Worm (Caenorhabditis elegans) whole organism, L2 larva: ENCODE results near the gene dis-3.
A peak's percentile ranks its signal among the peaks of the same experiment; 100 is the strongest.

Experiments used
- C34F6.9 ChIP-seq: fragments of 150-350 bp; optimal IDR thresholded peaks from 2 replicates; lab custom pipeline; 2014; ENCODE audit warnings: missing biosample characterization, missing genetic modification characterization
- F13H6.1 ChIP-seq: sonication (generic microtip); optimal IDR thresholded peaks from 2 replicates; lab custom pipeline; 2016; ENCODE audit warnings: missing genetic modification characterization, missing compliant biosample characterization
- R02D3.7 ChIP-seq: fragments of 150-350 bp; optimal IDR thresholded peaks from 2 replicates; lab custom pipeline; 2014; ENCODE audit warnings: missing biosample characterization, missing genetic modification characterization
- Y55F3AM.14 ChIP-seq: fragments of 200-800 bp; sonication (Bioruptor generic); optimal IDR thresholded peaks from 2 replicates; lab custom pipeline; 2018; ENCODE audit warnings: mild to moderate bottlenecking, missing genetic modification characterization, missing compliant biosample characterization
- aly-2 ChIP-seq: fragments of 150-350 bp; optimal IDR thresholded peaks from 2 replicates; lab custom pipeline; 2014; ENCODE audit warnings: missing biosample characterization, missing genetic modification characterization
- ama-1 ChIP-seq: fragments of 150-350 bp; optimal IDR thresholded peaks from 2 replicates; lab custom pipeline; 2018; ENCODE audit warnings: inconsistent platforms
- blmp-1 ChIP-seq: sonication (generic microtip); optimal IDR thresholded peaks from 2 replicates; lab custom pipeline; 2017; ENCODE audit warnings: missing genetic modification characterization, mild to moderate bottlenecking, missing compliant biosample characterization, antibody characterized with exemption, moderate library complexity; ENCODE audit not compliant: insufficient read depth
- ceh-16 ChIP-seq: fragments of 150-350 bp; optimal IDR thresholded peaks from 2 replicates; lab custom pipeline; 2014; ENCODE audit warnings: missing biosample characterization, missing genetic modification characterization
- crh-2 ChIP-seq: sonication (generic microtip); optimal IDR thresholded peaks from 2 replicates; lab custom pipeline; 2017; ENCODE audit warnings: missing biosample characterization, missing genetic modification characterization
- dmd-4 ChIP-seq: sonication (generic microtip); optimal IDR thresholded peaks from 2 replicates; lab custom pipeline; 2017; ENCODE audit warnings: missing biosample characterization, missing genetic modification characterization
- egl-27 ChIP-seq: sonication (generic microtip); optimal IDR thresholded peaks from 3 replicates; lab custom pipeline; 2017; ENCODE audit warnings: missing biosample characterization, missing genetic modification reagents, missing genetic modification characterization
- elt-1 ChIP-seq: fragments of 150-350 bp; optimal IDR thresholded peaks from 2 replicates; lab custom pipeline; 2014; ENCODE audit warnings: missing biosample characterization, missing genetic modification characterization
- elt-3 ChIP-seq: sonication (generic microtip); optimal IDR thresholded peaks from 2 replicates; lab custom pipeline; 2017; ENCODE audit warnings: missing biosample characterization, missing genetic modification characterization
- fos-1 ChIP-seq: fragments of 150-350 bp; optimal IDR thresholded peaks from 2 replicates; lab custom pipeline; 2014; ENCODE audit warnings: missing biosample characterization, missing genetic modification characterization
- gmeb-1 ChIP-seq: fragments of 150-350 bp; optimal IDR thresholded peaks from 2 replicates; lab custom pipeline; 2014; ENCODE audit warnings: missing biosample characterization, missing genetic modification characterization
- lin-11 ChIP-seq: fragments of 150-350 bp; sonication (generic microtip); optimal IDR thresholded peaks from 2 replicates; lab custom pipeline; 2014; ENCODE audit warnings: missing biosample characterization, missing genetic modification characterization, inconsistent platforms, mixed read lengths
- lin-13 ChIP-seq: fragments of 150-350 bp; optimal IDR thresholded peaks from 2 replicates; lab custom pipeline; 2014; ENCODE audit warnings: missing biosample characterization, missing genetic modification reagents, missing genetic modification characterization
- lin-39 ChIP-seq: fragments of 150-350 bp; optimal IDR thresholded peaks from 2 replicates; lab custom pipeline; 2014; ENCODE audit warnings: missing biosample characterization, missing genetic modification reagents, missing genetic modification characterization
- lsy-2 ChIP-seq, 2 experiments: fragments of 150-350 bp in 1 of 2; sonication (generic microtip) in 1 of 2; optimal IDR thresholded peaks; 2 replicates each; lab custom pipeline; 2014 to 2017; ENCODE audit warnings: missing biosample characterization in 2 of 2, missing genetic modification characterization in 2 of 2
- mbf-1 ChIP-seq: sonication (generic microtip); optimal IDR thresholded peaks from 2 replicates; lab custom pipeline; 2017; ENCODE audit warnings: missing biosample characterization, missing genetic modification characterization
- nhr-129 ChIP-seq: fragments of 150-350 bp; optimal IDR thresholded peaks from 2 replicates; lab custom pipeline; 2014; ENCODE audit warnings: missing biosample characterization, missing genetic modification characterization
- nhr-21 ChIP-seq: fragments of 150-350 bp; optimal IDR thresholded peaks from 2 replicates; lab custom pipeline; 2014; ENCODE audit warnings: missing biosample characterization, missing genetic modification characterization
- nhr-23 ChIP-seq: fragments of 150-350 bp; optimal IDR thresholded peaks from 2 replicates; lab custom pipeline; 2014; ENCODE audit warnings: missing biosample characterization, missing genetic modification reagents, missing genetic modification characterization
- nhr-25 ChIP-seq: fragments of 150-350 bp; sonication (generic microtip); optimal IDR thresholded peaks from 3 replicates; lab custom pipeline; 2014; ENCODE audit warnings: missing biosample characterization, missing genetic modification characterization
- nhr-6 ChIP-seq: fragments of 150-350 bp; optimal IDR thresholded peaks from 2 replicates; lab custom pipeline; 2014; ENCODE audit warnings: missing biosample characterization, missing genetic modification characterization
- nhr-77 ChIP-seq: fragments of 150-350 bp; optimal IDR thresholded peaks from 2 replicates; lab custom pipeline; 2014; ENCODE audit warnings: missing biosample characterization, missing genetic modification characterization
- peb-1 ChIP-seq: fragments of 150-350 bp; optimal IDR thresholded peaks from 2 replicates; lab custom pipeline; 2014; ENCODE audit warnings: missing biosample characterization, missing genetic modification characterization
- sem-4 ChIP-seq: fragments of 150-350 bp; optimal IDR thresholded peaks from 2 replicates; lab custom pipeline; 2014; ENCODE audit warnings: missing biosample characterization, missing genetic modification reagents, missing genetic modification characterization
- skn-1 ChIP-seq: sonication (generic microtip); optimal IDR thresholded peaks from 2 replicates; lab custom pipeline; 2017; ENCODE audit warnings: missing biosample characterization, missing genetic modification characterization
- sma-3 ChIP-seq: sonication (generic microtip); optimal IDR thresholded peaks from 2 replicates; lab custom pipeline; 2016; ENCODE audit warnings: missing genetic modification reagents, missing genetic modification characterization, missing compliant biosample characterization
- sma-9 ChIP-seq, 2 experiments: fragments of 150-350 bp in 1 of 2; sonication (generic microtip) in 1 of 2; optimal IDR thresholded peaks; 2 replicates each; lab custom pipeline; 2014 to 2016; ENCODE audit warnings: missing genetic modification characterization in 2 of 2, mild to moderate bottlenecking in 1 of 2, missing biosample characterization in 1 of 2, missing compliant biosample characterization in 1 of 2, missing genetic modification reagents in 1 of 2, moderate library complexity in 1 of 2
- snpc-4 ChIP-seq: fragments of 150-350 bp; optimal IDR thresholded peaks from 2 replicates; lab custom pipeline; 2014; ENCODE audit warnings: missing biosample characterization, missing genetic modification characterization
- unc-39 ChIP-seq: fragments of 150-350 bp; optimal IDR thresholded peaks from 2 replicates; lab custom pipeline; 2014; ENCODE audit warnings: missing biosample characterization, missing genetic modification characterization
- unc-55 ChIP-seq: fragments of 150-350 bp; sonication (generic microtip); optimal IDR thresholded peaks from 3 replicates; lab custom pipeline; 2014; ENCODE audit warnings: missing biosample characterization, missing genetic modification reagents, missing genetic modification characterization
- unc-62 ChIP-seq: fragments of 150-350 bp; optimal IDR thresholded peaks from 2 replicates; lab custom pipeline; 2014; ENCODE audit warnings: missing biosample characterization, missing genetic modification reagents, missing genetic modification characterization
- zag-1 ChIP-seq: fragments of 150-350 bp; optimal IDR thresholded peaks from 2 replicates; lab custom pipeline; 2014; ENCODE audit warnings: missing biosample characterization, missing genetic modification characterization
- ztf-11 ChIP-seq: sonication (generic microtip); optimal IDR thresholded peaks from 2 replicates; lab custom pipeline; 2017; ENCODE audit warnings: missing biosample characterization, missing genetic modification characterization
- ztf-4 ChIP-seq: fragments of 150-350 bp; optimal IDR thresholded peaks from 2 replicates; lab custom pipeline; 2014; ENCODE audit warnings: missing biosample characterization, missing genetic modification characterization

Gene dis-3

ce11 chrIV:10144909-10145308 lies 47.9 kb downstream of the dis-3 start:
- TF ChIP-seq zag-1 (no peak), unc-62 (GFP tag; lab: Kevin White, UChicago) (no peak), unc-55 (GFP tag; lab: Kevin White, UChicago) (no peak), nhr-23 (tag; lab: Kevin White, UChicago) (no peak), crh-2 (no peak), mbf-1 (tag; lab: Kevin White, UChicago) (no peak)

- TF ChIP-seq R02D3.7 (tag; lab: Kevin White, UChicago): no peak
- no peak for TF ChIP-seq ztf-11 (tag; lab: Kevin White, UChicago)
- TF ChIP-seq gmeb-1 (tag; lab: Kevin White, UChicago): no peak
- TF ChIP-seq nhr-77 (tag; lab: Kevin White, UChicago): no peak
- no peak for TF ChIP-seq egl-27 (tag; lab: Kevin White, UChicago)
- no peak for TF ChIP-seq Y55F3AM.14
- TF ChIP-seq nhr-25 (tag; lab: Kevin White, UChicago): no peak
- no peak for TF ChIP-seq lin-13 (GFP tag; lab: Kevin White, UChicago)
These were observed 49.9 kb downstream of the dis-3 start, which contains the start of gene T14G10.8 for ce11 chrIV:10146885-10147284. T14G10.8 (minus strand) TSS chrIV:10146985.

ce11 chrIV:10148938-10149337 lies 51.9 kb downstream of the dis-3 start, which contains the start of gene pigs-1:
pigs-1 (minus strand) TSS chrIV:10149038.
- TF ChIP-seq crh-2: no peak
- no peak for TF ChIP-seq lsy-2 (tag; optimal IDR thresholded peaks at IDR 0.05; lab: Kevin White, UChicago)
- TF ChIP-seq F13H6.1 (tag; lab: Kevin White, UChicago): no peak
- TF ChIP-seq dmd-4 (tag; lab: Kevin White, UChicago): no peak
- TF ChIP-seq sem-4 (tag; lab: Kevin White, UChicago): no peak
- no peak for TF ChIP-seq peb-1 (tag; lab: Kevin White, UChicago)
- TF ChIP-seq nhr-25 (tag; lab: Kevin White, UChicago): no peak
- TF ChIP-seq C34F6.9 (tag; lab: Kevin White, UChicago): no peak

- no peak for TF ChIP-seq fos-1 (tag; lab: Kevin White, UChicago)
- no peak for TF ChIP-seq ama-1 (lab: Kevin White, UChicago)
- TF ChIP-seq R02D3.7 (tag; lab: Kevin White, UChicago): no peak
- TF ChIP-seq lin-13 (GFP tag; lab: Kevin White, UChicago): peak; percentile 23
- no peak for TF ChIP-seq nhr-21 (tag; lab: Kevin White, UChicago)
- peak; percentile 2 for TF ChIP-seq C34F6.9 (tag; lab: Kevin White, UChicago)
- no peak for TF ChIP-seq nhr-25 (tag; lab: Kevin White, UChicago)
- TF ChIP-seq blmp-1 (tag; lab: Kevin White, UChicago): no peak
- no peak for TF ChIP-seq skn-1 (tag; lab: Kevin White, UChicago)
- TF ChIP-seq elt-1 (tag; lab: Kevin White, UChicago): no peak
- TF ChIP-seq ztf-11 (tag; lab: Kevin White, UChicago): no peak
- no peak for TF ChIP-seq ztf-4 (tag; lab: Kevin White, UChicago)
- TF ChIP-seq elt-3 (tag; lab: Kevin White, UChicago): no peak
- no peak for TF ChIP-seq ceh-16 (tag; lab: Kevin White, UChicago)
- peak; percentile 51 for TF ChIP-seq F13H6.1 (tag; lab: Kevin White, UChicago)
- no peak for TF ChIP-seq crh-2
- no peak for TF ChIP-seq snpc-4 (tag; lab: Kevin White, UChicago)
- TF ChIP-seq aly-2 (tag; lab: Kevin White, UChicago): no peak
- no peak for TF ChIP-seq nhr-6 (tag; lab: Kevin White, UChicago)
- TF ChIP-seq Y55F3AM.14: no peak
- no peak for TF ChIP-seq lin-11 (tag; lab: Kevin White, UChicago)
- no peak for TF ChIP-seq unc-39 (tag; lab: Kevin White, UChicago)
- TF ChIP-seq sem-4 (tag; lab: Kevin White, UChicago): no peak
These were observed 53.6 kb downstream of the dis-3 start, which contains the start of gene tsp-12 for ce11 chrIV:10150552-10151004. tsp-12 (minus strand) TSS chrIV:10150602.

- peak; percentile 97 for TF ChIP-seq crh-2
- TF ChIP-seq dmd-4 (tag; lab: Kevin White, UChicago): no peak
- TF ChIP-seq unc-55 (GFP tag; lab: Kevin White, UChicago): peak; percentile 73
- TF ChIP-seq F13H6.1 (tag; lab: Kevin White, UChicago): peak; percentile 25
- peak; percentile 78 to 96 for TF ChIP-seq lsy-2 (tag; optimal IDR thresholded peaks at IDR 0.05; lab: Kevin White, UChicago)
- peak; percentile 22 for TF ChIP-seq sma-3 (GFP tag; lab: Kevin White, UChicago)
- TF ChIP-seq nhr-25 (tag; lab: Kevin White, UChicago): peak; percentile 35
- peak; percentile 5 for TF ChIP-seq fos-1 (tag; lab: Kevin White, UChicago)
- no peak for TF ChIP-seq lin-39 (tag; lab: Kevin White, UChicago)
- TF ChIP-seq gmeb-1 (tag; lab: Kevin White, UChicago): peak; percentile 58
- peak; percentile 75 for TF ChIP-seq C34F6.9 (tag; lab: Kevin White, UChicago)
- peak; percentile 57 for TF ChIP-seq lin-13 (GFP tag; lab: Kevin White, UChicago)
- TF ChIP-seq nhr-129 (tag; lab: Kevin White, UChicago): peak; percentile 43
- TF ChIP-seq nhr-23 (tag; lab: Kevin White, UChicago): no peak
- peak; percentile 69 for TF ChIP-seq sma-9 (GFP tag; optimal IDR thresholded peaks at IDR 0.05; lab: Kevin White, UChicago)
- no peak for TF ChIP-seq sma-9 (tag; optimal IDR thresholded peaks at IDR 0.05; lab: Kevin White, UChicago)
- TF ChIP-seq R02D3.7 (tag; lab: Kevin White, UChicago): no peak
- no peak for TF ChIP-seq unc-39 (tag; lab: Kevin White, UChicago)
- TF ChIP-seq, all 48 proteins: peak for 12
These were observed 54.5 kb downstream of the dis-3 start, which contains the start of gene copg-1 for ce11 chrIV:10151439-10151997. copg-1 (plus strand) TSS chrIV:10151947.
